Worm (Caenorhabditis elegans): Measurements from ENCODE around the gene slc-17.5.

- TF ChIP-seq ceh-63 (GFP tag; optimal IDR thresholded peaks at IDR 0.05) (no peak), egl-13 (tag; optimal IDR thresholded peaks at IDR 0.05) (no peak), aly-2 (tag; optimal IDR thresholded peaks at IDR 0.05) (no peak), pqm-1 (tag; optimal IDR thresholded peaks at IDR 0.05) (no peak), unc-62 (GFP tag; optimal IDR thresholded peaks at IDR 0.05) (no peak), swsn-7 (tag; optimal IDR thresholded peaks at IDR 0.05) (no peak), C16A3.4 (tag; optimal IDR thresholded peaks at IDR 0.05) (no peak), ceh-8 (GFP tag; optimal IDR thresholded peaks at IDR 0.05) (no peak), blmp-1 (tag; optimal IDR thresholded peaks at IDR 0.05) (no peak), elt-3 (tag; optimal IDR thresholded peaks at IDR 0.05) (no peak), lsy-2 (tag; optimal IDR thresholded peaks at IDR 0.05) (no peak), mdl-1 (tag; optimal IDR thresholded peaks at IDR 0.05) (no peak)
Observed at ce11 chrV:8263466-8263865, 21.2 kb downstream of the slc-17.5 start, which contains the start of gene C16D9.8.
